Fruit fly (Drosophila melanogaster) whole organism, wandering third instar larva: ENCODE data around the gene scrib.

Source experiments
- Abd-B ChIP-seq: fragments of >200 bp; optimal IDR thresholded peaks from 2 replicates; lab custom pipeline; 2017; ENCODE audit warnings: missing biosample characterization, missing genetic modification characterization
- CrebA ChIP-seq: fragments of 200-800 bp; sonication (Bioruptor generic); optimal IDR thresholded peaks from 2 replicates; lab custom pipeline; 2016; ENCODE audit warnings: missing biosample characterization, mild to moderate bottlenecking, missing genetic modification characterization, borderline replicate concordance
- Dif ChIP-seq: fragments of 200-275, 200-300 bp; sonication (Bioruptor generic); optimal IDR thresholded peaks from 2 replicates; lab custom pipeline; 2018; ENCODE audit warnings: missing biosample characterization, missing genetic modification characterization; ENCODE audit not compliant: partially characterized antibody
- GATAd ChIP-seq: sonication (Bioruptor generic); optimal IDR thresholded peaks from 2 replicates; lab custom pipeline; 2016; ENCODE audit warnings: missing biosample characterization, missing genetic modification characterization
- HLH106 ChIP-seq: fragments of 200-800 bp; optimal IDR thresholded peaks from 3 replicates; lab custom pipeline; 2019; ENCODE audit warnings: missing biosample characterization, mild to moderate bottlenecking, missing genetic modification characterization, moderate library complexity
- Hnf4 ChIP-seq: fragments of 200-800 bp; sonication (Bioruptor generic); optimal IDR thresholded peaks from 2 replicates; lab custom pipeline; 2016; ENCODE audit warnings: missing biosample characterization, mild to moderate bottlenecking, missing genetic modification characterization
- Hr78 ChIP-seq: fragments of >200 bp; optimal IDR thresholded peaks from 2 replicates; lab custom pipeline; 2017; ENCODE audit warnings: missing biosample characterization, missing genetic modification characterization
- Hr83 ChIP-seq: fragments of 200-300 bp; sonication (Bioruptor generic); optimal IDR thresholded peaks from 2 replicates; lab custom pipeline; 2016; ENCODE audit warnings: missing biosample characterization, mild to moderate bottlenecking, missing genetic modification characterization, moderate library complexity; ENCODE audit not compliant: poor library complexity, severe bottlenecking
- Jra ChIP-seq: sonication (Bioruptor generic); optimal IDR thresholded peaks from 2 replicates; lab custom pipeline; 2016; ENCODE audit warnings: missing biosample characterization, missing genetic modification characterization
- Mio ChIP-seq: sonication (Bioruptor generic); optimal IDR thresholded peaks from 2 replicates; lab custom pipeline; 2016; ENCODE audit warnings: missing biosample characterization, missing genetic modification characterization
- Myc ChIP-seq: fragments of >200 bp; optimal IDR thresholded peaks from 2 replicates; lab custom pipeline; 2017
- N ChIP-seq: fragments of >200 bp; optimal IDR thresholded peaks from 2 replicates; lab custom pipeline; 2018; ENCODE audit warnings: missing biosample characterization, missing external identifiers, missing genetic modification characterization
- OdsH ChIP-seq: fragments of 200-800 bp; sonication (Bioruptor generic); optimal IDR thresholded peaks from 2 replicates; lab custom pipeline; 2016; ENCODE audit warnings: missing biosample characterization, mild to moderate bottlenecking, missing genetic modification characterization
- br ChIP-seq: fragments of 200-800 bp; sonication (Bioruptor generic); optimal IDR thresholded peaks from 2 replicates; lab custom pipeline; 2016; ENCODE audit warnings: missing biosample characterization, missing genetic modification characterization
- brk ChIP-seq: fragments of 200-800 bp; sonication (Bioruptor generic); optimal IDR thresholded peaks from 2 replicates; lab custom pipeline; 2016; ENCODE audit warnings: missing biosample characterization, mild to moderate bottlenecking, missing genetic modification characterization
- dl ChIP-seq, 2 experiments: fragments of 175-275, 200-275 bp in 1 of 2; fragments of 200-275 bp in 1 of 2; sonication (Bioruptor generic); optimal IDR thresholded peaks; lab custom pipeline; 2018; ENCODE audit warnings: mild to moderate bottlenecking in 2 of 2, missing biosample characterization in 2 of 2, missing genetic modification characterization in 2 of 2, moderate library complexity in 2 of 2; ENCODE audit not compliant: partially characterized antibody in 2 of 2, insufficient read depth in 1 of 2
- dmrt93B ChIP-seq: fragments of 200-800 bp; sonication (Bioruptor generic); optimal IDR thresholded peaks from 2 replicates; lab custom pipeline; 2018; ENCODE audit warnings: missing biosample characterization, mild to moderate bottlenecking, missing genetic modification characterization
- ey ChIP-seq: fragments of 200-800 bp; sonication (Bioruptor generic); optimal IDR thresholded peaks from 2 replicates; lab custom pipeline; 2016; ENCODE audit warnings: missing biosample characterization, missing genetic modification characterization
- foxo ChIP-seq, 2 experiments: fragments of 200-800 bp; sonication (Bioruptor generic); optimal IDR thresholded peaks; 2 replicates in 1 of 2; 3 replicates in 1 of 2; lab custom pipeline; 2016 to 2017; ENCODE audit warnings: missing biosample characterization in 2 of 2, missing genetic modification characterization in 2 of 2
- fru ChIP-seq: fragments of 200-800 bp; sonication (Bioruptor generic); optimal IDR thresholded peaks from 3 replicates; lab custom pipeline; 2016; ENCODE audit warnings: missing biosample characterization, mild to moderate bottlenecking, missing genetic modification characterization
- h ChIP-seq: fragments of 200-800 bp; sonication (Bioruptor generic); optimal IDR thresholded peaks from 3 replicates; lab custom pipeline; 2016; ENCODE audit warnings: missing biosample characterization, mild to moderate bottlenecking, missing genetic modification characterization
- jim ChIP-seq: fragments of 175-275, 200-325 bp; sonication (Bioruptor generic); optimal IDR thresholded peaks from 2 replicates; lab custom pipeline; 2016; ENCODE audit warnings: missing biosample characterization, mild to moderate bottlenecking, missing genetic modification characterization
- lola ChIP-seq: fragments of >200 bp; optimal IDR thresholded peaks from 2 replicates; lab custom pipeline; 2017; ENCODE audit warnings: missing biosample characterization, missing genetic modification characterization
- psq ChIP-seq: fragments of 200-800 bp; sonication (Bioruptor generic); optimal IDR thresholded peaks from 3 replicates; lab custom pipeline; 2017; ENCODE audit warnings: missing biosample characterization, mild to moderate bottlenecking, missing genetic modification characterization, moderate library complexity
- rgr ChIP-seq: fragments of 200-800 bp; sonication (Bioruptor generic); optimal IDR thresholded peaks from 3 replicates; lab custom pipeline; 2016; ENCODE audit warnings: missing biosample characterization, mild to moderate bottlenecking, missing genetic modification characterization
- sage ChIP-seq: fragments of 200-800 bp; sonication (Bioruptor generic); optimal IDR thresholded peaks from 2 replicates; lab custom pipeline; 2016; ENCODE audit warnings: missing biosample characterization, mild to moderate bottlenecking, missing genetic modification characterization
- sv ChIP-seq: fragments of 200-800 bp; sonication (Bioruptor generic); optimal IDR thresholded peaks from 3 replicates; lab custom pipeline; 2016; ENCODE audit warnings: missing biosample characterization, missing genetic modification characterization
- tai ChIP-seq: sonication (Bioruptor generic); optimal IDR thresholded peaks from 2 replicates; lab custom pipeline; 2016; ENCODE audit warnings: missing biosample characterization, missing genetic modification characterization
- usp ChIP-seq: fragments of >200 bp; optimal IDR thresholded peaks from 2 replicates; lab custom pipeline; 2017; ENCODE audit warnings: missing biosample characterization, missing genetic modification characterization
- woc ChIP-seq: sonication (Bioruptor generic); optimal IDR thresholded peaks from 2 replicates; lab custom pipeline; 2016; ENCODE audit warnings: missing biosample characterization, mild to moderate bottlenecking, missing genetic modification characterization

scrib gene

DNA sequence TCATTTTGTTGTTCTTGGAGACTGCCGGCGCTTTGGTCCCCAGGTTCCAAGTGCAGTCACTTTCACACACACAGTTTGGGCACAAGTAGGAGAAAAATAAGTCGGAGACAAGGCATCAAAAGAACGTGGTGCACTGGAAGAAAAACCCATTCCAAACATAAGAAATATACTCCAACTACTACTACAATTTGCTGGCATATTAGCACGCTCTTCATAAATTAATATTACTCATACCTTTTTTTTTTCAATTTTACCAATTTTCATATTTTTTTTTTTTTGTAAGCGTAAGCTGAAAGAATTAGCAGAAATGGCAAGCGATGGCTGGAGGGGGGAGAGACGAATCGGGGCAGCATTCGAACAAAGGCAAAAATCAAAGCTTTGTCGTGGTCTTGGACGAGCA, 12.8 kb downstream of the scrib start:
- TF ChIP-seq Hr78 (GFP tag; lab: Kevin White, UChicago): no peak
- peak; percentile 12 for TF ChIP-seq ey (GFP tag; lab: Kevin White, UChicago)
- TF ChIP-seq rgr (GFP tag; lab: Kevin White, UChicago): peak; percentile 39
- no peak for TF ChIP-seq N (GFP tag; lab: Kevin White, UChicago)
- no peak for TF ChIP-seq tai (GFP tag; lab: Kevin White, UChicago)
- TF ChIP-seq foxo (GFP tag; optimal IDR thresholded peaks at IDR 0.05; lab: Kevin White, UChicago): peak in 1 of 2 experiments; percentile 3
- TF ChIP-seq dmrt93B: no peak
- TF ChIP-seq h (GFP tag; lab: Kevin White, UChicago): peak; percentile 36

DNA sequence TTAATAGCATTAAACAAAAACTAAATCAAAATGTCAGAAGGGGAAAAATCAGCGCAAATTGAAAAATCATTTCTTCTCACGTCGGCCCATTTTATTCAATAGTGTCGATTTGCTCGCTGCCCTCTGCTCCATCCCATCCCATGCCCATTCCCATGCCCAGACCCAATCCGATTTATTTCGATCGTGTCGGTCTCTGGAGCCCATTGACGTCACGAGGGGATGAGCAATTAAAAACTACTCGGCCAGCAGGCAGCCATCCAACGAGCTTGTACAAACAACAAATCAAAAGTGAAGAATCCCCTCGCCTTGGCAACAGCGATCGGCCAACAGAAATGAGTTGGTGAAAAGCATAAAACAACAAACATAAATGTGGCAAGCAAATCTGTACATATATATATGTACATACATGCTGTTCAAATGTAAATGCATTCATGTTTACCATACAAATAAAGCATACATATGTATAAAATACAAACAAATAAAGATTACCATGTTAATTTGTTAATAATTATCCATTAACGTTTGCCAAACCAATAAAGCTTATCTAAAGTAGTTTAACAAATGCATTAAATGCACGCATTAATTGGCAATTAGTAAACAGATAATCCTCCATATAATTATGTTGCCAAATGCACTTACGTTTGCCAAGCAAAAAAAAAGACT, 13.5 kb downstream of the scrib start:
- no peak for TF ChIP-seq br (GFP tag; lab: Kevin White, UChicago)
- TF ChIP-seq dl (GFP tag; optimal IDR thresholded peaks at IDR 0.05; lab: Kevin White, UChicago; ENCODE audit: insufficient read depth in 1 of 2, partially characterized antibody in 2 of 2): no peak
- TF ChIP-seq Hr78 (GFP tag; lab: Kevin White, UChicago): no peak
- TF ChIP-seq Jra (GFP tag; lab: Kevin White, UChicago): no peak
- no peak for TF ChIP-seq ey (GFP tag; lab: Kevin White, UChicago)
- no peak for TF ChIP-seq brk (GFP tag; lab: Kevin White, UChicago)
- TF ChIP-seq sage (GFP tag; lab: Kevin White, UChicago): no peak
- no peak for TF ChIP-seq Hnf4
- TF ChIP-seq Dif (GFP tag; lab: Kevin White, UChicago): no peak
- no peak for TF ChIP-seq fru
- no peak for TF ChIP-seq N (GFP tag; lab: Kevin White, UChicago)
- TF ChIP-seq usp: no peak
- no peak for TF ChIP-seq CrebA
- no peak for TF ChIP-seq GATAd (GFP tag; lab: Kevin White, UChicago)
- no peak for TF ChIP-seq OdsH (GFP tag; lab: Kevin White, UChicago)
- TF ChIP-seq Abd-B (GFP tag; lab: Kevin White, UChicago): no peak
- TF ChIP-seq Hr83 (GFP tag; lab: Kevin White, UChicago): no peak

DNA sequence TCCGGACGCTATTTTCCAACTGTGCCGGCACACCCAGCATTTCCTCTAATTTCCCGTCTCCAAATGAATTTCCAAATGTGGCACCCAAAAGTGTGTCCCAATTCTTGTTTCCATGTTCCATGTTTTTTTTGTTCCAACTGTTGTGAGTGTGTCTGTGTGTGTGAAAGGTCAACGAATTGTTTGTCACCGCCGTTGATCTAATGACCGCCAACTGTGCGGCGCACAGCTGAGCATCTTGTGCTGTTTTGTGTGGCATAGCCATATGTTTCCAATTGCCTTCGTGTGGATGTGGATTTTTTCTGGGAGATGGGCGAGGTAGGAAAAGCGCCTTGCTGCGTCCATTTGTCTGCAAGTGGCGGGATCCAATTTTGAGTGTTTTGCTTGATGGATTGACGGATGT, 16.1 kb downstream of the scrib start:
- TF ChIP-seq dmrt93B (no peak), ey (GFP tag; lab: Kevin White, UChicago) (no peak), rgr (GFP tag; lab: Kevin White, UChicago) (no peak), Mio (GFP tag; lab: Kevin White, UChicago) (no peak), usp (no peak), woc (GFP tag; lab: Kevin White, UChicago) (no peak), HLH106 (no peak), sv (GFP tag; lab: Kevin White, UChicago) (no peak), fru (no peak), Dif (GFP tag; lab: Kevin White, UChicago) (no peak), lola (GFP tag; lab: Kevin White, UChicago) (no peak), Jra (GFP tag; lab: Kevin White, UChicago) (no peak), Hr83 (GFP tag; lab: Kevin White, UChicago) (no peak), jim (GFP tag; lab: Kevin White, UChicago) (no peak), Hnf4 (no peak), psq (GFP tag; lab: Kevin White, UChicago) (no peak), Abd-B (GFP tag; lab: Kevin White, UChicago) (no peak), CrebA (no peak)

DNA sequence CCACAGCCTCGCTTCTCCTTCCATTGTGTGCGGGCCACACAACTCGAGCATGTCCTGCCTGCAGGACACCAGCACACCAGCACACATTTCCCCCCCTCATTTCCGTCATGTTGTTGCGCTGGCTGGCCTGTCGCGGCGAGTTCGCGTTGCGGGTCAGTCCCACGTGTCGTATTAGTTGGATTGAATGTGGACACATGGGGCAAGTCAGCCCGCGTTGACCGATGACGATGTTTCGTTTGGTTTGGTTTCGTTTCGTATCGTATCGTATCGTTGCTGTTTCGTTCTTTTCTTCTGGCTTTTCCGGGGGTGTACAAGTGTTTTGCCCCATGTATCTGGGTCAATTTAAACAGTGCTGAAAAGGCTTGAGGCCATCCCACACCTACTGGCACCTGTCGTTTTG, 17.2 kb downstream of the scrib start:
- TF ChIP-seq GATAd (GFP tag; lab: Kevin White, UChicago) (no peak), woc (GFP tag; lab: Kevin White, UChicago) (no peak), brk (GFP tag; lab: Kevin White, UChicago) (no peak), Myc (lab: Kevin White, UChicago) (no peak), Hr78 (GFP tag; lab: Kevin White, UChicago) (no peak)
